Fruit fly (Drosophila melanogaster) whole organism, embryonic: Measurements from ENCODE around the gene mRpL39.

Experiments
- ATbp ChIP-seq: fragments of 200-800 bp; sonication (Bioruptor generic); optimal IDR thresholded peaks from 2 replicates; lab custom pipeline; 2017; ENCODE audit warnings: missing biosample characterization, mild to moderate bottlenecking, missing genetic modification characterization, missing genetic modification reagents
- Antp ChIP-seq: fragments of 200-800 bp; sonication (Bioruptor generic); optimal IDR thresholded peaks from 3 replicates; lab custom pipeline; 2016; ENCODE audit warnings: missing biosample characterization, missing genetic modification characterization
- CG10543 ChIP-seq: fragments of 200-800 bp; sonication (Bioruptor generic); optimal IDR thresholded peaks from 3 replicates; lab custom pipeline; 2017; ENCODE audit warnings: missing biosample characterization, mild to moderate bottlenecking, missing genetic modification characterization, moderate library complexity
- CG10979 ChIP-seq: fragments of 200-800 bp; sonication (Bioruptor generic); optimal IDR thresholded peaks from 2 replicates; lab custom pipeline; 2018; ENCODE audit warnings: missing biosample characterization, mild to moderate bottlenecking, missing genetic modification characterization, moderate library complexity
- CG12155 ChIP-seq: fragments of 200-800 bp; sonication (Bioruptor generic); optimal IDR thresholded peaks from 3 replicates; lab custom pipeline; 2016; ENCODE audit warnings: missing biosample characterization, missing genetic modification characterization
- CG12769 ChIP-seq: fragments of 200-800 bp; sonication (Bioruptor generic); optimal IDR thresholded peaks from 2 replicates; lab custom pipeline; 2019; ENCODE audit warnings: missing biosample characterization, mild to moderate bottlenecking, missing genetic modification characterization, moderate library complexity
- CG13424 ChIP-seq: fragments of 200-800 bp; sonication (Bioruptor generic); optimal IDR thresholded peaks from 2 replicates; lab custom pipeline; 2019; ENCODE audit warnings: missing biosample characterization, mild to moderate bottlenecking, missing genetic modification characterization, moderate library complexity
- CG14441 ChIP-seq: fragments of 200-800 bp; sonication (Bioruptor generic); IDR thresholded peaks from 2 replicates; pipeline ENCODE4 v1.3.6; 2022; ENCODE audit warnings: missing biosample characterization, missing genetic modification characterization
- CG15601 ChIP-seq: fragments of 200-800 bp; sonication (Bioruptor generic); optimal IDR thresholded peaks from 3 replicates; lab custom pipeline; 2019; ENCODE audit warnings: missing biosample characterization, mild to moderate bottlenecking, missing genetic modification characterization, moderate library complexity
- CG1603 ChIP-seq: fragments of 200-800 bp; sonication (Bioruptor generic); optimal IDR thresholded peaks from 2 replicates; lab custom pipeline; 2019; ENCODE audit warnings: missing biosample characterization, mild to moderate bottlenecking, missing genetic modification characterization, moderate library complexity
- CG1647 ChIP-seq: fragments of 200-800 bp; sonication (Bioruptor generic); optimal IDR thresholded peaks from 3 replicates; lab custom pipeline; 2016; ENCODE audit warnings: missing biosample characterization, missing genetic modification characterization
- CG16779 ChIP-seq: fragments of 200-800 bp; sonication (Bioruptor generic); IDR thresholded peaks from 2 replicates; pipeline ENCODE4 v1.3.6; 2022; ENCODE audit warnings: missing biosample characterization, missing genetic modification characterization
- CG17361 ChIP-seq: fragments of 200-800 bp; sonication (Bioruptor generic); IDR thresholded peaks from 3 replicates; pipeline ENCODE4 v1.3.6; 2022; ENCODE audit warnings: missing biosample characterization, missing genetic modification characterization
- CG17802 ChIP-seq: fragments of 200-800 bp; sonication (Bioruptor generic); optimal IDR thresholded peaks from 2 replicates; lab custom pipeline; 2018; ENCODE audit warnings: missing biosample characterization, mild to moderate bottlenecking, missing genetic modification characterization, moderate library complexity
- CG2116 ChIP-seq: fragments of 200-800 bp; sonication (Bioruptor generic); optimal IDR thresholded peaks from 3 replicates; lab custom pipeline; 2018; ENCODE audit warnings: missing biosample characterization, mild to moderate bottlenecking, missing genetic modification characterization
- CG2129 ChIP-seq: fragments of 200-800 bp; sonication (Bioruptor generic); IDR thresholded peaks from 2 replicates; pipeline ENCODE4 v1.3.6; 2022; ENCODE audit warnings: missing biosample characterization, missing genetic modification characterization; ENCODE audit not compliant: partially characterized antibody
- CG2889 ChIP-seq: fragments of 200-800 bp; sonication (Bioruptor generic); IDR thresholded peaks from 3 replicates; pipeline ENCODE4 v1.3.6; 2022; ENCODE audit warnings: missing biosample characterization, missing genetic modification characterization
- CG30020 ChIP-seq: fragments of 200-800 bp; optimal IDR thresholded peaks from 2 replicates; lab custom pipeline; 2019; ENCODE audit warnings: missing biosample characterization, mild to moderate bottlenecking, missing genetic modification characterization, moderate library complexity
- CG31388 ChIP-seq: fragments of 200-800 bp; sonication (Bioruptor generic); optimal IDR thresholded peaks from 2 replicates; lab custom pipeline; 2016; ENCODE audit warnings: missing biosample characterization, missing genetic modification characterization
- CG31441 ChIP-seq: fragments of 200-800 bp; sonication (Bioruptor generic); IDR thresholded peaks from 2 replicates; pipeline ENCODE4 v1.3.6; 2022; ENCODE audit warnings: missing biosample characterization, missing genetic modification characterization
- CG4328 ChIP-seq: fragments of 200-800 bp; sonication (Bioruptor generic); optimal IDR thresholded peaks from 3 replicates; lab custom pipeline; 2017; ENCODE audit warnings: missing biosample characterization, missing genetic modification reagents, missing genetic modification characterization
- CG5180 ChIP-seq: fragments of 200-800 bp; sonication (Bioruptor generic); optimal IDR thresholded peaks from 3 replicates; lab custom pipeline; 2017; ENCODE audit warnings: missing biosample characterization, missing genetic modification characterization, mild to moderate bottlenecking, moderate library complexity, missing genetic modification reagents
- CG7839 ChIP-seq: fragments of 200-800 bp; sonication (Bioruptor generic); optimal IDR thresholded peaks from 3 replicates; lab custom pipeline; 2018; ENCODE audit warnings: missing biosample characterization, mild to moderate bottlenecking, missing genetic modification characterization, moderate library complexity
- CG7963 ChIP-seq: fragments of 200-800 bp; sonication (Bioruptor generic); IDR thresholded peaks from 3 replicates; pipeline ENCODE4 v1.3.6; 2022; ENCODE audit warnings: missing biosample characterization, missing genetic modification characterization; ENCODE audit not compliant: partially characterized antibody
- CG8290 ChIP-seq, 3 experiments: fragments of 200-800 bp; sonication (Bioruptor generic); optimal IDR thresholded peaks; 2 replicates each; lab custom pipeline; 2016 to 2019; ENCODE audit warnings: missing biosample characterization in 3 of 3, missing genetic modification characterization in 3 of 3, mild to moderate bottlenecking in 2 of 3, moderate library complexity in 1 of 3
- CG9876 ChIP-seq: fragments of 200-800 bp; sonication (Bioruptor generic); optimal IDR thresholded peaks from 2 replicates; lab custom pipeline; 2016; ENCODE audit warnings: missing biosample characterization, missing genetic modification characterization
- CG9932 ChIP-seq: fragments of 200-800 bp; sonication (Bioruptor generic); IDR thresholded peaks from 2 replicates; pipeline ENCODE4 v1.3.6; 2022; ENCODE audit warnings: missing biosample characterization, missing genetic modification characterization
- Dad ChIP-seq: fragments of 200-800 bp; sonication (Bioruptor generic); optimal IDR thresholded peaks from 3 replicates; lab custom pipeline; 2016; ENCODE audit warnings: missing biosample characterization, missing genetic modification characterization
- Ets97D ChIP-seq: fragments of 200-800 bp; sonication (Bioruptor generic); optimal IDR thresholded peaks from 3 replicates; lab custom pipeline; 2016; ENCODE audit warnings: missing biosample characterization, missing genetic modification characterization
- Gug ChIP-seq: fragments of 200-800 bp; sonication (Bioruptor generic); IDR thresholded peaks from 4 replicates; pipeline ENCODE4 v1.3.6; 2022; ENCODE audit warnings: missing biosample characterization, missing genetic modification characterization
- HLH3B ChIP-seq: fragments of 200-800 bp; sonication (Bioruptor generic); IDR thresholded peaks from 2 replicates; pipeline ENCODE4 v1.3.6; 2022; ENCODE audit warnings: missing biosample characterization, missing genetic modification characterization
- Mad ChIP-seq: fragments of 200-800 bp; sonication (Bioruptor generic); optimal IDR thresholded peaks from 2 replicates; lab custom pipeline; 2016; ENCODE audit warnings: missing biosample characterization, missing genetic modification characterization
- Rfx ChIP-seq: fragments of 200-800 bp; sonication (Bioruptor generic); IDR thresholded peaks from 2 replicates; pipeline ENCODE4 v1.3.6; 2022; ENCODE audit warnings: missing biosample characterization, missing genetic modification characterization
- Sry-β ChIP-seq: fragments of 200-800 bp; sonication (Bioruptor generic); optimal IDR thresholded peaks from 2 replicates; lab custom pipeline; 2018; ENCODE audit warnings: missing biosample characterization, mild to moderate bottlenecking, missing genetic modification characterization, moderate library complexity
- Usf ChIP-seq: fragments of 200-800 bp; sonication (Bioruptor generic); optimal IDR thresholded peaks from 2 replicates; lab custom pipeline; 2017; ENCODE audit warnings: missing genotype, missing biosample characterization, missing genetic modification characterization
- ato ChIP-seq: fragments of 200-800 bp; sonication (Bioruptor generic); IDR thresholded peaks from 2 replicates; pipeline ENCODE4 v1.3.6; 2022; ENCODE audit warnings: missing biosample characterization, missing genetic modification characterization; ENCODE audit not compliant: partially characterized antibody
- crp ChIP-seq, 2 experiments: fragments of 200-800 bp; sonication (Bioruptor generic); optimal IDR thresholded peaks; 2 replicates in 1 of 2; 3 replicates in 1 of 2; lab custom pipeline; 2017; ENCODE audit warnings: missing biosample characterization in 2 of 2, missing genetic modification characterization in 2 of 2, mild to moderate bottlenecking in 1 of 2, moderate library complexity in 1 of 2
- ems ChIP-seq: fragments of 200-800 bp; sonication (Bioruptor generic); optimal IDR thresholded peaks from 3 replicates; lab custom pipeline; 2016; ENCODE audit warnings: missing biosample characterization, missing genetic modification characterization
- fd3F ChIP-seq: fragments of 200-800 bp; sonication (Bioruptor generic); optimal IDR thresholded peaks from 2 replicates; lab custom pipeline; 2018; ENCODE audit warnings: missing biosample characterization, mild to moderate bottlenecking, missing genetic modification characterization, moderate library complexity
- gem ChIP-seq: fragments of 200-800 bp; sonication (Bioruptor generic); optimal IDR thresholded peaks from 2 replicates; lab custom pipeline; 2019; ENCODE audit warnings: missing biosample characterization, mild to moderate bottlenecking, missing genetic modification characterization, moderate library complexity
- gsb-n ChIP-seq: fragments of 200-800 bp; sonication (Bioruptor generic); optimal IDR thresholded peaks from 3 replicates; lab custom pipeline; 2018; ENCODE audit warnings: missing biosample characterization, mild to moderate bottlenecking, missing genetic modification characterization
- her ChIP-seq: fragments of 200-800 bp; sonication (Bioruptor generic); optimal IDR thresholded peaks from 2 replicates; lab custom pipeline; 2016; ENCODE audit warnings: missing biosample characterization, missing genetic modification characterization
- pho ChIP-seq: fragments of 200-800 bp; sonication (Bioruptor generic); optimal IDR thresholded peaks from 2 replicates; lab custom pipeline; 2016; ENCODE audit warnings: missing biosample characterization, missing genetic modification characterization
- sim ChIP-seq: fragments of 200-800 bp; sonication (Bioruptor generic); IDR thresholded peaks from 2 replicates; pipeline ENCODE4 v1.3.6; 2022; ENCODE audit warnings: missing biosample characterization, missing genetic modification characterization
- sna ChIP-seq: fragments of 200-800 bp; sonication (Bioruptor generic); IDR thresholded peaks from 2 replicates; pipeline ENCODE4 v1.3.6; 2022; ENCODE audit warnings: missing biosample characterization, missing genetic modification characterization; ENCODE audit not compliant: partially characterized antibody
- tap ChIP-seq: fragments of 200-800 bp; optimal IDR thresholded peaks from 3 replicates; lab custom pipeline; 2019; ENCODE audit warnings: missing biosample characterization, mild to moderate bottlenecking, missing genetic modification characterization, moderate library complexity
- tll ChIP-seq, 2 experiments: fragments of 200-800 bp in 1 of 2; fragments of >200 bp in 1 of 2; sonication (Bioruptor generic) in 1 of 2; optimal IDR thresholded peaks; 2 replicates each; lab custom pipeline; 2017 to 2019; ENCODE audit warnings: missing biosample characterization in 2 of 2, missing genetic modification characterization in 2 of 2, mild to moderate bottlenecking in 1 of 2, moderate library complexity in 1 of 2
- trem ChIP-seq: fragments of 200-800 bp; optimal IDR thresholded peaks from 3 replicates; lab custom pipeline; 2019; ENCODE audit warnings: missing biosample characterization, mild to moderate bottlenecking, missing genetic modification characterization, moderate library complexity
- tx ChIP-seq: fragments of 200-800 bp; sonication (Bioruptor generic); optimal IDR thresholded peaks from 2 replicates; lab custom pipeline; 2016; ENCODE audit warnings: missing biosample characterization, missing genetic modification characterization
- vvl ChIP-seq: fragments of 200-800 bp; sonication (Bioruptor generic); IDR thresholded peaks from 2 replicates; pipeline ENCODE4 v1.3.6; 2022; ENCODE audit warnings: missing biosample characterization, missing genetic modification characterization

mRpL39 gene

dm6 chr3L:14982675-14983084 lies 16.8 kb downstream of the mRpL39 start, which contains the start of gene CG5114 (continued):
- TF ChIP-seq ems (GFP tag; lab: Kevin White, UChicago): peak; percentile 24
- TF ChIP-seq CG17361 (GFP tag; lab: Robert Waterston, UW): peak; percentile 28; the same call in 1 of the 3 replicates
- no peak for TF ChIP-seq CG8290 (GFP tag; optimal IDR thresholded peaks at IDR 0.05; lab: Kevin White, UChicago)
- TF ChIP-seq CG8290 (tag; optimal IDR thresholded peaks at IDR 0.05; lab: Kevin White, UChicago): peak in 1 of 2 experiments; percentile 83
- TF ChIP-seq CG10543 (GFP tag; lab: Kevin White, UChicago): no peak
- peak; percentile 88 for TF ChIP-seq CG1603 (tag; lab: Kevin White, UChicago)
- peak; percentile 33 for TF ChIP-seq CG30020 (tag; lab: Kevin White, UChicago)
- TF ChIP-seq sim (GFP tag; lab: Robert Waterston, UW): no peak
- peak; percentile 26 for TF ChIP-seq Antp (GFP tag; lab: Kevin White, UChicago)
- peak; percentile 82 for TF ChIP-seq CG7963 (GFP tag; lab: Robert Waterston, UW)
- no peak for TF ChIP-seq HLH3B (GFP tag; lab: Robert Waterston, UW)
- TF ChIP-seq tx (GFP tag; lab: Kevin White, UChicago): peak; percentile 43
- TF ChIP-seq CG5180 (GFP tag; lab: Kevin White, UChicago): no peak
- TF ChIP-seq vvl (GFP tag; lab: Robert Waterston, UW): peak; percentile 64
- TF ChIP-seq Mad (GFP tag; lab: Kevin White, UChicago): peak; percentile 43
- no peak for TF ChIP-seq tap
- TF ChIP-seq CG13424 (tag; lab: Kevin White, UChicago): peak; percentile 20
- TF ChIP-seq CG12155 (GFP tag; lab: Kevin White, UChicago): peak; percentile 33
- peak; percentile 22 for TF ChIP-seq CG1647 (GFP tag; lab: Kevin White, UChicago)
- peak; percentile 86 for TF ChIP-seq sna
- peak; percentile 91 for TF ChIP-seq CG2116 (GFP tag; lab: Kevin White, UChicago)
- TF ChIP-seq CG9932 (GFP tag; lab: Robert Waterston, UW): no peak
- peak; percentile 76 for TF ChIP-seq ato (GFP tag; lab: Robert Waterston, UW)
- no peak for TF ChIP-seq Usf
- no peak for TF ChIP-seq fd3F (GFP tag; lab: Kevin White, UChicago)
- peak; percentile 37 for TF ChIP-seq Dad (GFP tag; lab: Kevin White, UChicago)
- peak; percentile 60 for TF ChIP-seq her (GFP tag; lab: Kevin White, UChicago)
- TF ChIP-seq CG9876 (GFP tag; lab: Kevin White, UChicago): no peak
- peak; percentile 81 for TF ChIP-seq CG2129
- no peak for TF ChIP-seq CG2889 (GFP tag; lab: Robert Waterston, UW)
- TF ChIP-seq Gug (GFP tag; lab: Robert Waterston, UW): no peak
- TF ChIP-seq Rfx (GFP tag; lab: Robert Waterston, UW): peak; percentile 78
- peak; percentile 86 for TF ChIP-seq trem (tag; lab: Kevin White, UChicago)
- peak; percentile 2 for TF ChIP-seq CG7839
- TF ChIP-seq CG16779: no peak
- TF ChIP-seq Sry-β (GFP tag; lab: Kevin White, UChicago): no peak
- peak; percentile 65 for TF ChIP-seq CG12769
- peak; percentile 29 for TF ChIP-seq gem
- no peak for TF ChIP-seq CG4328 (GFP tag; lab: Kevin White, UChicago)
- TF ChIP-seq crp (GFP tag; optimal IDR thresholded peaks at IDR 0.05; lab: Kevin White, UChicago): peak in 1 of 2 experiments; percentile 25
- peak; percentile 85 for TF ChIP-seq Ets97D
- TF ChIP-seq ATbp (GFP tag; lab: Kevin White, UChicago): no peak
- peak; percentile 58 for TF ChIP-seq pho (GFP tag; lab: Kevin White, UChicago)
- TF ChIP-seq CG14441 (GFP tag; lab: Robert Waterston, UW): peak; percentile 38; the same call in 1 of the 2 replicates
- peak; percentile 6 for TF ChIP-seq CG15601
- peak; percentile 39 for TF ChIP-seq gsb-n (tag; lab: Kevin White, UChicago)
- no peak for TF ChIP-seq CG17802
- TF ChIP-seq CG31441 (GFP tag; lab: Robert Waterston, UW): no peak
- no peak for TF ChIP-seq tll (GFP tag; optimal IDR thresholded peaks at IDR 0.05; lab: Kevin White, UChicago)
- TF ChIP-seq CG31388 (GFP tag; lab: Kevin White, UChicago): no peak
- TF ChIP-seq CG10979 (tag; lab: Kevin White, UChicago): peak; percentile 46
